Worm (Caenorhabditis elegans) whole organism, young adult: ENCODE data around the gene acd-3.
A peak's percentile ranks its signal among the peaks of the same experiment; 100 is the strongest.

Experiments used
- B0261.1 ChIP-seq: sonication (generic microtip); optimal IDR thresholded peaks from 2 replicates; lab custom pipeline; 2016; ENCODE audit warnings: mild to moderate bottlenecking, missing genetic modification characterization, moderate library complexity, missing compliant biosample characterization
- B0336.3 ChIP-seq: fragments of 200-800 bp; sonication (Bioruptor generic); IDR thresholded peaks from 2 replicates; pipeline ENCODE4 v1.3.6; 2022; ENCODE audit warnings: missing genetic modification characterization, missing compliant biosample characterization
- F33H1.4 ChIP-seq: fragments of 200-800 bp; sonication (Bioruptor generic); IDR thresholded peaks from 2 replicates; pipeline ENCODE4 v1.3.6; 2022; ENCODE audit warnings: missing genetic modification reagents, missing genetic modification characterization, missing compliant biosample characterization
- F37B4.10 ChIP-seq: fragments of 200-800 bp; sonication (Bioruptor generic); IDR thresholded peaks from 2 replicates; pipeline ENCODE4 v1.3.6; 2022; ENCODE audit warnings: missing genetic modification characterization, missing compliant biosample characterization
- F55B11.4 ChIP-seq: sonication (generic microtip); optimal IDR thresholded peaks from 2 replicates; lab custom pipeline; 2016; ENCODE audit warnings: missing compliant biosample characterization, missing genetic modification characterization, borderline replicate concordance; ENCODE audit not compliant: insufficient read depth
- F57C9.4 ChIP-seq: sonication (generic microtip); optimal IDR thresholded peaks from 2 replicates; lab custom pipeline; 2017; ENCODE audit warnings: mild to moderate bottlenecking, missing genetic modification characterization, missing compliant biosample characterization
- K11D2.4 ChIP-seq: fragments of 200-800 bp; sonication (Bioruptor generic); IDR thresholded peaks from 2 replicates; pipeline ENCODE4 v1.3.6; 2022; ENCODE audit warnings: missing genetic modification reagents, missing genetic modification characterization, missing compliant biosample characterization
- K12H6.12 ChIP-seq: fragments of 200-800 bp; sonication (Bioruptor generic); optimal IDR thresholded peaks from 2 replicates; lab custom pipeline; 2018; ENCODE audit warnings: mild to moderate bottlenecking, missing genetic modification characterization, missing compliant biosample characterization
- T26A5.8 ChIP-seq: sonication (generic microtip); optimal IDR thresholded peaks from 2 replicates; lab custom pipeline; 2016; ENCODE audit warnings: missing genetic modification characterization, missing compliant biosample characterization
- atf-7 ChIP-seq: sonication (generic microtip); optimal IDR thresholded peaks from 2 replicates; lab custom pipeline; 2017; ENCODE audit warnings: mild to moderate bottlenecking, missing genetic modification characterization, missing compliant biosample characterization
- athp-1 ChIP-seq: sonication (generic microtip); optimal IDR thresholded peaks from 2 replicates; lab custom pipeline; 2017; ENCODE audit warnings: mild to moderate bottlenecking, missing genetic modification characterization, missing compliant biosample characterization
- bed-1 ChIP-seq: fragments of 200-800 bp; sonication (Bioruptor generic); IDR thresholded peaks from 2 replicates; pipeline ENCODE4 v1.3.6; 2022; ENCODE audit warnings: missing genetic modification reagents, missing genetic modification characterization, missing compliant biosample characterization
- bed-2 ChIP-seq: fragments of 200-800 bp; sonication (Bioruptor generic); IDR thresholded peaks from 2 replicates; pipeline ENCODE4 v1.3.6; 2022; ENCODE audit warnings: missing genetic modification reagents, missing genetic modification characterization, missing compliant biosample characterization
- cebp-2 ChIP-seq: fragments of 200-800 bp; sonication (Bioruptor generic); IDR thresholded peaks from 2 replicates; pipeline ENCODE4 v1.3.6; 2022; ENCODE audit warnings: missing genetic modification characterization, missing compliant biosample characterization
- ceh-58 ChIP-seq: fragments of 200-800 bp; sonication (Bioruptor generic); IDR thresholded peaks from 2 replicates; pipeline ENCODE4 v1.3.6; 2022; ENCODE audit warnings: missing genetic modification characterization, missing compliant biosample characterization
- chd-7 ChIP-seq: sonication (generic microtip); optimal IDR thresholded peaks from 2 replicates; lab custom pipeline; 2016; ENCODE audit warnings: mild to moderate bottlenecking, missing genetic modification characterization, moderate library complexity, missing compliant biosample characterization
- die-1 ChIP-seq: sonication (generic microtip); optimal IDR thresholded peaks from 2 replicates; lab custom pipeline; 2016; ENCODE audit warnings: missing genotype, mild to moderate bottlenecking, missing genetic modification characterization, missing compliant biosample characterization
- efl-1 ChIP-seq: fragments of 150-350 bp; optimal IDR thresholded peaks from 2 replicates; lab custom pipeline; 2014; ENCODE audit warnings: missing biosample characterization, missing genetic modification reagents, missing genetic modification characterization
- egrh-3 ChIP-seq: fragments of 200-800 bp; sonication (Bioruptor generic); IDR thresholded peaks from 2 replicates; pipeline ENCODE4 v1.3.6; 2022; ENCODE audit warnings: missing genetic modification reagents, missing genetic modification characterization, missing compliant biosample characterization
- hlh-12 ChIP-seq: sonication (generic microtip); optimal IDR thresholded peaks from 2 replicates; lab custom pipeline; 2016; ENCODE audit warnings: missing genetic modification characterization, missing compliant biosample characterization
- hlh-26 ChIP-seq: fragments of 200-800 bp; sonication (Bioruptor generic); conservative IDR thresholded peaks from 2 replicates; pipeline ENCODE4 v1.3.6; 2022; ENCODE audit warnings: missing genetic modification reagents, missing genetic modification characterization, missing compliant biosample characterization
- hmg-1.2 ChIP-seq: fragments of 200-800 bp; sonication (Bioruptor generic); IDR thresholded peaks from 2 replicates; pipeline ENCODE4 v1.3.6; 2022; ENCODE audit warnings: missing genetic modification reagents, missing genetic modification characterization, missing compliant biosample characterization
- hmg-20 ChIP-seq: fragments of 200-800 bp; sonication (Bioruptor generic); IDR thresholded peaks from 2 replicates; pipeline ENCODE4 v1.3.6; 2022; ENCODE audit warnings: missing genetic modification reagents, missing genetic modification characterization, missing compliant biosample characterization
- hsf-1 ChIP-seq: fragments of 200-800 bp; sonication (Bioruptor generic); IDR thresholded peaks from 2 replicates; pipeline ENCODE4 v1.3.6; 2022; ENCODE audit warnings: missing genetic modification reagents, missing genetic modification characterization, missing compliant biosample characterization
- lag-1 ChIP-seq: fragments of 200-800 bp; sonication (Bioruptor generic); IDR thresholded peaks from 2 replicates; pipeline ENCODE4 v1.3.6; 2022; ENCODE audit warnings: missing genetic modification reagents, missing genetic modification characterization, missing compliant biosample characterization
- let-526 ChIP-seq: fragments of 200-800 bp; sonication (Bioruptor generic); IDR thresholded peaks from 2 replicates; pipeline ENCODE4 v1.3.6; 2022; ENCODE audit warnings: missing genetic modification reagents, missing genetic modification characterization, missing compliant biosample characterization
- lir-1 ChIP-seq: fragments of 200-800 bp; sonication (Bioruptor generic); conservative IDR thresholded peaks from 2 replicates; pipeline ENCODE4 v1.3.6; 2022; ENCODE audit warnings: missing genetic modification reagents, missing genetic modification characterization, missing compliant biosample characterization
- lsl-1 ChIP-seq: fragments of 200-800 bp; sonication (Bioruptor generic); optimal IDR thresholded peaks from 2 replicates; lab custom pipeline; 2018; ENCODE audit warnings: mild to moderate bottlenecking, missing genetic modification characterization, moderate library complexity, missing compliant biosample characterization
- lsy-27 ChIP-seq: sonication (generic microtip); optimal IDR thresholded peaks from 2 replicates; lab custom pipeline; 2017; ENCODE audit warnings: missing genetic modification characterization, mild to moderate bottlenecking, missing compliant biosample characterization, antibody characterized with exemption, missing genotype, borderline replicate concordance; ENCODE audit not compliant: insufficient read depth
- mes-4 ChIP-seq: sonication (generic microtip); optimal IDR thresholded peaks from 2 replicates; lab custom pipeline; 2016; ENCODE audit warnings: missing genotype, missing genetic modification characterization, missing compliant biosample characterization
- nfya-1 ChIP-seq: sonication (generic microtip); optimal IDR thresholded peaks from 2 replicates; lab custom pipeline; 2017; ENCODE audit warnings: antibody characterized with exemption, missing compliant biosample characterization, missing genetic modification characterization, borderline replicate concordance; ENCODE audit not compliant: insufficient read depth
- nhr-179 ChIP-seq: sonication (generic microtip); optimal IDR thresholded peaks from 2 replicates; lab custom pipeline; 2016; ENCODE audit warnings: mild to moderate bottlenecking, missing genetic modification characterization, missing compliant biosample characterization
- snpc-1.1 ChIP-seq: sonication (generic microtip); optimal IDR thresholded peaks from 2 replicates; lab custom pipeline; 2017; ENCODE audit warnings: missing genetic modification characterization, mild to moderate bottlenecking, missing compliant biosample characterization, antibody characterized with exemption, moderate library complexity, missing genotype, missing genetic modification reagents; ENCODE audit not compliant: insufficient read depth
- snpc-1.3 ChIP-seq: sonication (generic microtip); optimal IDR thresholded peaks from 2 replicates; lab custom pipeline; 2017; ENCODE audit warnings: missing genetic modification characterization, mild to moderate bottlenecking, missing compliant biosample characterization, antibody characterized with exemption, moderate library complexity, missing genotype, missing genetic modification reagents; ENCODE audit not compliant: insufficient read depth
- somi-1 ChIP-seq: fragments of 200-800 bp; sonication (Bioruptor generic); optimal IDR thresholded peaks from 2 replicates; lab custom pipeline; 2018; ENCODE audit warnings: mild to moderate bottlenecking, missing genetic modification characterization, missing compliant biosample characterization
- tbp1 ChIP-seq: fragments of 200-800 bp; sonication (Bioruptor generic); optimal IDR thresholded peaks from 2 replicates; lab custom pipeline; 2018; ENCODE audit warnings: mild to moderate bottlenecking, missing genetic modification characterization, missing compliant biosample characterization
- ztf-22 ChIP-seq: fragments of 200-800 bp; sonication (Bioruptor generic); optimal IDR thresholded peaks from 2 replicates; lab custom pipeline; 2018; ENCODE audit warnings: mild to moderate bottlenecking, missing genetic modification characterization, moderate library complexity, missing compliant biosample characterization
- ztf-25 ChIP-seq: fragments of 200-800 bp; sonication (Bioruptor generic); IDR thresholded peaks from 2 replicates; pipeline ENCODE4 v1.3.6; 2022; ENCODE audit warnings: missing genetic modification reagents, missing genetic modification characterization, missing compliant biosample characterization
- ztf-6 ChIP-seq: fragments of 200-800 bp; sonication (Bioruptor generic); IDR thresholded peaks from 2 replicates; pipeline ENCODE4 v1.3.6; 2022; ENCODE audit warnings: missing genetic modification reagents, missing genetic modification characterization, missing compliant biosample characterization

Gene acd-3

DNA sequence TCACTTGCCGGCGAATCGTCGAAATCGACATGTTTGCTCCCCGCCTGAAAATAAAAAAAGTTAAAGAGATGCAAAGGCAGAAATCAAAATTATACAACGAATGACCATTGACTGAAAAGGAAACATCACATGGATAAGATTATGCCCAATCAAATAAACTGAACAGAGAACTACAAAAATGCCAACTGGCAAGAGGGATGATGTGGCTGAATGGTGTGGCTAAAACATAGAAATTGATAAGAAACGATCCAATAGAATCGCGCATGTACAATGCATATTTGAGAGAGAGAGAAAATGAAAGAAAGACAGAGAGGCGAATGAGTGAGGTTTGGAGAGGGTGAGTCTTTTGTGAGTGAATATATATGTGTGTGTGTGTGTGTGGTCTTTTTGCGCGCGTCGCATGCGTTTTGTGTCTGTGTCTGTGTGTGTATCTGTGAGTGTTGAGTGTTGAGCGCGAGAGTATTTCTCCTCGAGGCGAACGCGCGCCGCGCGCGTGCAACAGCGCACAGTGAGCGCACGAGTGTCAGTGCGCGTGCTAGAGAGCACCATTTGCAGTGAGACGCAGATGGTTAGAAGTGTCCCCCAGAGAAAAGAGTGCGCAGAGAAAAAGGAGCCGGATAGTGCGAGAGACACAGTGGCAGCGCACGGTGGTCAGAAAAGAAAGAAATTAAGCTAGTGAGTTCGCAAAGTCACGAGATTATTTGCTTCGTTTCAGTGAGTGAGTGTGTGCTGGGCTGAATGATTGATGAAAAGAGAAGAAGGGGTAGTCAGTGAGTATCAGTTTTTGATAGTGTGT lies 30.4 kb upstream of the acd-3 start, which contains the start of gene epn-1 (continued):
- no peak for TF ChIP-seq snpc-1.3 (tag; lab: Kevin White, UChicago)
- peak; percentile 11 for TF ChIP-seq snpc-1.1 (tag; lab: Kevin White, UChicago)
- peak; percentile 79; the same call in 1 of the 2 replicates for TF ChIP-seq bed-2 (GFP tag; lab: Robert Waterston, UW)
- TF ChIP-seq B0336.3 (GFP tag; lab: Robert Waterston, UW): peak; percentile 98
- TF ChIP-seq ztf-22 (GFP tag; lab: Kevin White, UChicago): peak; percentile 90
- no peak for TF ChIP-seq hmg-20 (GFP tag; lab: Robert Waterston, UW)
- peak; percentile 86 for TF ChIP-seq egrh-3 (GFP tag; lab: Robert Waterston, UW)
- no peak for TF ChIP-seq T26A5.8
- 0 out of 2 replicates have a peak, but pooled peaks have one; percentile 37 for TF ChIP-seq ztf-6
- peak; percentile 29 for TF ChIP-seq B0261.1 (tag; lab: Kevin White, UChicago)
- TF ChIP-seq efl-1 (GFP tag; lab: Kevin White, UChicago): peak; percentile 11
- TF ChIP-seq hmg-1.2 (GFP tag; lab: Robert Waterston, UW): peak; percentile 95
- no peak for TF ChIP-seq bed-1 (GFP tag; lab: Robert Waterston, UW)
- TF ChIP-seq hsf-1 (GFP tag; lab: Robert Waterston, UW): 0 out of 2 replicates have a peak, but pooled peaks have one; percentile 55
- TF ChIP-seq mes-4 (tag; lab: Kevin White, UChicago): no peak
- TF ChIP-seq hlh-26 (GFP tag; lab: Robert Waterston, UW): no peak
- no peak for TF ChIP-seq nfya-1 (tag; lab: Kevin White, UChicago)
- no peak for TF ChIP-seq F55B11.4 (tag; lab: Kevin White, UChicago)
- peak; percentile 69; the same call in 1 of the 2 replicates for TF ChIP-seq cebp-2 (GFP tag; lab: Robert Waterston, UW)
- peak; percentile 67 for TF ChIP-seq lsy-27 (tag; lab: Kevin White, UChicago)
- TF ChIP-seq F33H1.4 (GFP tag; lab: Robert Waterston, UW): peak; percentile 29
- 0 out of 2 replicates have a peak, but pooled peaks have one; percentile 48 for TF ChIP-seq ceh-58 (GFP tag; lab: Robert Waterston, UW)
- TF ChIP-seq K12H6.12: peak; percentile 99
- peak; percentile 96 for TF ChIP-seq K11D2.4
- TF ChIP-seq ztf-25 (GFP tag; lab: Robert Waterston, UW): 0 out of 2 replicates have a peak, but pooled peaks have one; percentile 18
- peak; percentile 98 for TF ChIP-seq somi-1 (GFP tag; lab: Kevin White, UChicago)
- TF ChIP-seq die-1 (tag; lab: Kevin White, UChicago): peak; percentile 60
- peak; percentile 99 for TF ChIP-seq lir-1 (GFP tag; lab: Robert Waterston, UW)
- TF ChIP-seq let-526: peak; percentile 87
- TF ChIP-seq nhr-179 (tag; lab: Kevin White, UChicago): no peak
- TF ChIP-seq F37B4.10 (GFP tag; lab: Robert Waterston, UW): peak; percentile 95; the same call in 1 of the 2 replicates
- TF ChIP-seq tbp1 (GFP tag; lab: Kevin White, UChicago): peak; percentile 73
- TF ChIP-seq lag-1 (GFP tag; lab: Robert Waterston, UW): 0 out of 2 replicates have a peak, but pooled peaks have one; percentile 64
- TF ChIP-seq atf-7: peak; percentile 99
- peak; percentile 4 for TF ChIP-seq lsl-1 (GFP tag; lab: Kevin White, UChicago)
- peak; percentile 96 for TF ChIP-seq athp-1 (tag; lab: Kevin White, UChicago)
- peak; percentile 99 for TF ChIP-seq chd-7 (tag; lab: Kevin White, UChicago)
- TF ChIP-seq hlh-12 (tag; lab: Kevin White, UChicago): no peak
- no peak for TF ChIP-seq F57C9.4 (tag; lab: Kevin White, UChicago)
